Fruit fly (Drosophila melanogaster) whole organism: ENCODE results near the gene CG3164.

Source experiments
- EcR ChIP-seq, 2 experiments: fragments of >200 bp; optimal IDR thresholded peaks; 2 replicates each; lab custom pipeline; 2017; ENCODE audit warnings: missing biosample characterization in 2 of 2, missing genetic modification characterization in 2 of 2, missing genetic modification reagents in 2 of 2
- pan ChIP-seq: fragments of >200 bp; optimal IDR thresholded peaks from 2 replicates; lab custom pipeline; 2017
- psq ChIP-seq: fragments of >200 bp; optimal IDR thresholded peaks from 2 replicates; lab custom pipeline; 2017
- usp ChIP-seq: fragments of >200 bp; optimal IDR thresholded peaks from 2 replicates; lab custom pipeline; 2017; ENCODE audit warnings: missing biosample characterization, missing genetic modification characterization, mixed read lengths

dm6 chr2L:175727-176126 lies 45.1 kb upstream of the CG3164 start:
- no peak for TF ChIP-seq EcR (GFP tag; optimal IDR thresholded peaks at IDR 0.05; lab: Kevin White, UChicago)
- TF ChIP-seq pan (lab: Kevin White, UChicago) = no peak
- no peak for TF ChIP-seq psq (lab: Kevin White, UChicago)
- TF ChIP-seq usp (GFP tag; lab: Kevin White, UChicago) = no peak
